Worm (Caenorhabditis elegans): ENCODE measurements around the gene pnp-1.

ce11 chrIV:305101-305500 lies 7.0 kb upstream of the pnp-1 start:
- no peak for TF ChIP-seq akir-1 (GFP tag; optimal IDR thresholded peaks at IDR 0.05)
- no peak for TF ChIP-seq F55B11.4 (tag; optimal IDR thresholded peaks at IDR 0.05; ENCODE audit: borderline replicate concordance, insufficient read depth)
- no peak for TF ChIP-seq C17E4.6 (GFP tag; IDR thresholded peaks at IDR 0.05)

Measured in whole organism, young adult.